Worm (Caenorhabditis elegans) whole organism, L1 larva: ENCODE results near the gene Y50E8A.2.

Experiments
- C34B4.2 ChIP-seq: sonication (generic microtip); optimal IDR thresholded peaks from 2 replicates; lab custom pipeline; 2017; ENCODE audit warnings: mild to moderate bottlenecking, missing genetic modification characterization, missing compliant biosample characterization
- F16B12.6 ChIP-seq: fragments of 150-350 bp; optimal IDR thresholded peaks from 2 replicates; lab custom pipeline; 2014; ENCODE audit warnings: missing biosample characterization, missing genetic modification characterization
- Y116A8C.19 ChIP-seq: sonication (generic microtip); optimal IDR thresholded peaks from 2 replicates; lab custom pipeline; 2016; ENCODE audit warnings: missing compliant biosample characterization, missing genetic modification characterization, borderline replicate concordance
- aha-1 ChIP-seq: fragments of 150-350 bp; optimal IDR thresholded peaks from 2 replicates; lab custom pipeline; 2014; ENCODE audit warnings: missing biosample characterization, missing genetic modification characterization
- alr-1 ChIP-seq: fragments of 200-800 bp; sonication (Bioruptor generic); optimal IDR thresholded peaks from 2 replicates; lab custom pipeline; 2018; ENCODE audit warnings: borderline replicate concordance, mild to moderate bottlenecking, missing genetic modification characterization, missing compliant biosample characterization
- ama-1 ChIP-seq: fragments of 150-350 bp; optimal IDR thresholded peaks from 2 replicates; lab custom pipeline; 2014
- blmp-1 ChIP-seq: fragments of 150-350 bp; optimal IDR thresholded peaks from 2 replicates; lab custom pipeline; 2014; ENCODE audit warnings: missing biosample characterization, missing genetic modification characterization
- ceh-63 ChIP-seq: fragments of 200-800 bp; sonication (Bioruptor generic); optimal IDR thresholded peaks from 2 replicates; lab custom pipeline; 2018; ENCODE audit warnings: mild to moderate bottlenecking, missing genetic modification characterization, missing compliant biosample characterization
- ceh-82 ChIP-seq, 3 experiments: fragments of 150-350 bp in 1 of 3; sonication (generic microtip) in 2 of 3; optimal IDR thresholded peaks; 2 replicates each; lab custom pipeline; 2014 to 2017; ENCODE audit warnings: missing biosample characterization in 3 of 3, missing genetic modification characterization in 3 of 3
- ceh-90 ChIP-seq: sonication (generic microtip); optimal IDR thresholded peaks from 2 replicates; lab custom pipeline; 2016; ENCODE audit warnings: missing genetic modification characterization, missing compliant biosample characterization
- ces-1 ChIP-seq: fragments of 150-350 bp; optimal IDR thresholded peaks from 2 replicates; lab custom pipeline; 2014; ENCODE audit warnings: missing biosample characterization, missing genetic modification reagents, missing genetic modification characterization
- dpl-1 ChIP-seq, 3 experiments: fragments of 150-350 bp in 2 of 3; sonication (generic microtip) in 1 of 3; optimal IDR thresholded peaks; 2 replicates each; lab custom pipeline; 2014 to 2017; ENCODE audit warnings: missing biosample characterization in 3 of 3, missing genetic modification characterization in 3 of 3, missing genetic modification reagents in 3 of 3
- efl-1 ChIP-seq, 4 experiments: fragments of 150-350 bp; optimal IDR thresholded peaks in 3 of 4; peaks in 1 of 4; 1 replicate in 1 of 4; 2 replicates in 3 of 4; lab custom pipeline; 2014; ENCODE audit warnings: missing biosample characterization in 2 of 4, missing genetic modification characterization in 2 of 4, missing genetic modification reagents in 2 of 4
- efl-3 ChIP-seq: fragments of 200-800 bp; sonication (Bioruptor generic); optimal IDR thresholded peaks from 2 replicates; lab custom pipeline; 2018; ENCODE audit warnings: mild to moderate bottlenecking, missing genetic modification characterization, missing compliant biosample characterization
- egl-27 ChIP-seq, 2 experiments: fragments of 150-350 bp in 1 of 2; sonication (generic microtip); optimal IDR thresholded peaks; 3 replicates each; lab custom pipeline; 2017 to 2018; ENCODE audit warnings: missing biosample characterization in 2 of 2, missing genetic modification characterization in 2 of 2, missing genetic modification reagents in 2 of 2
- elt-2 ChIP-seq: sonication (generic microtip); optimal IDR thresholded peaks from 2 replicates; lab custom pipeline; 2016; ENCODE audit warnings: missing genetic modification characterization, mild to moderate bottlenecking, inconsistent platforms, missing compliant biosample characterization, missing genetic modification reagents
- elt-3 ChIP-seq, 6 experiments: fragments of 150-350 bp in 1 of 6; sonication (generic microtip); optimal IDR thresholded peaks; 2 replicates each; lab custom pipeline; 2017 to 2018; ENCODE audit warnings: missing biosample characterization in 6 of 6, missing genetic modification characterization in 6 of 6, inconsistent platforms in 1 of 6
- fkh-4 ChIP-seq: sonication (generic microtip); optimal IDR thresholded peaks from 2 replicates; lab custom pipeline; 2016; ENCODE audit warnings: missing compliant biosample characterization, missing genetic modification characterization, borderline replicate concordance
- fkh-8 ChIP-seq: sonication (generic microtip); optimal IDR thresholded peaks from 2 replicates; lab custom pipeline; 2016; ENCODE audit warnings: mild to moderate bottlenecking, missing genetic modification characterization, missing compliant biosample characterization
- fos-1 ChIP-seq: fragments of 150-350 bp; optimal IDR thresholded peaks from 2 replicates; lab custom pipeline; 2014; ENCODE audit warnings: missing biosample characterization, missing genetic modification characterization
- grh-1 ChIP-seq: fragments of 200-800 bp; sonication (Bioruptor generic); IDR thresholded peaks from 2 replicates; pipeline ENCODE4 v1.3.6; 2022; ENCODE audit warnings: missing genetic modification reagents, missing genetic modification characterization, missing compliant biosample characterization
- hlh-17 ChIP-seq: fragments of 200-800 bp; sonication (Bioruptor generic); optimal IDR thresholded peaks from 2 replicates; lab custom pipeline; 2018; ENCODE audit warnings: missing genetic modification characterization, mild to moderate bottlenecking, missing compliant biosample characterization, moderate library complexity, borderline replicate concordance
- hpl-2 ChIP-seq: fragments of 150-350 bp; optimal IDR thresholded peaks from 2 replicates; lab custom pipeline; 2014; ENCODE audit warnings: missing biosample characterization, missing genetic modification reagents, missing genetic modification characterization
- irx-1 ChIP-seq: sonication (generic microtip); optimal IDR thresholded peaks from 2 replicates; lab custom pipeline; 2016; ENCODE audit warnings: missing genetic modification characterization, missing compliant biosample characterization
- isw-1 ChIP-seq: fragments of 200-800 bp; sonication (Bioruptor generic); IDR thresholded peaks from 2 replicates; pipeline ENCODE4 v1.3.6; 2022; ENCODE audit warnings: missing genetic modification characterization, missing compliant biosample characterization
- jun-1 ChIP-seq: fragments of 150-350 bp; optimal IDR thresholded peaks from 2 replicates; lab custom pipeline; 2014; ENCODE audit warnings: missing biosample characterization, missing genetic modification reagents, missing genetic modification characterization
- lin-14 ChIP-seq: fragments of 200-800 bp; sonication (Bioruptor generic); optimal IDR thresholded peaks from 2 replicates; lab custom pipeline; 2018; ENCODE audit warnings: mild to moderate bottlenecking, missing genetic modification characterization, moderate library complexity, missing compliant biosample characterization
- lir-3 ChIP-seq: sonication (generic microtip); optimal IDR thresholded peaks from 2 replicates; lab custom pipeline; 2016; ENCODE audit warnings: mild to moderate bottlenecking, missing genetic modification characterization, moderate library complexity, missing compliant biosample characterization; ENCODE audit not compliant: poor library complexity
- mdl-1 ChIP-seq, 2 experiments: fragments of 150-350 bp; optimal IDR thresholded peaks; 2 replicates each; lab custom pipeline; 2014 to 2017; ENCODE audit warnings: missing biosample characterization in 2 of 2, missing genetic modification characterization in 2 of 2, inconsistent platforms in 1 of 2
- mep-1 ChIP-seq: fragments of 150-350 bp; optimal IDR thresholded peaks from 2 replicates; lab custom pipeline; 2014; ENCODE audit warnings: missing biosample characterization, missing genetic modification characterization
- nhr-12 ChIP-seq: sonication (generic microtip); optimal IDR thresholded peaks from 2 replicates; lab custom pipeline; 2017; ENCODE audit warnings: missing biosample characterization, missing genetic modification characterization
- nhr-20 ChIP-seq: sonication (generic microtip); optimal IDR thresholded peaks from 2 replicates; lab custom pipeline; 2016; ENCODE audit warnings: mild to moderate bottlenecking, missing genetic modification characterization, missing compliant biosample characterization
- nhr-237 ChIP-seq: fragments of 150-350 bp; optimal IDR thresholded peaks from 2 replicates; lab custom pipeline; 2014; ENCODE audit warnings: missing biosample characterization, missing genetic modification characterization
- nhr-28 ChIP-seq: fragments of 150-350 bp; optimal IDR thresholded peaks from 2 replicates; lab custom pipeline; 2014; ENCODE audit warnings: missing biosample characterization, missing genetic modification characterization
- nhr-47 ChIP-seq: sonication (generic microtip); optimal IDR thresholded peaks from 2 replicates; lab custom pipeline; 2016; ENCODE audit warnings: mild to moderate bottlenecking, missing genetic modification characterization, moderate library complexity, missing compliant biosample characterization
- nhr-71 ChIP-seq: sonication (generic microtip); optimal IDR thresholded peaks from 2 replicates; lab custom pipeline; 2016; ENCODE audit warnings: mild to moderate bottlenecking, missing genetic modification characterization, moderate library complexity, missing compliant biosample characterization
- nhr-76 ChIP-seq: sonication (generic microtip); optimal IDR thresholded peaks from 2 replicates; lab custom pipeline; 2017; ENCODE audit warnings: missing biosample characterization, missing genetic modification characterization
- nhr-77 ChIP-seq: fragments of 150-350 bp; optimal IDR thresholded peaks from 2 replicates; lab custom pipeline; 2014; ENCODE audit warnings: missing biosample characterization, missing genetic modification characterization
- nhr-90 ChIP-seq: sonication (generic microtip); optimal IDR thresholded peaks from 2 replicates; lab custom pipeline; 2016; ENCODE audit warnings: mild to moderate bottlenecking, missing genetic modification characterization, missing compliant biosample characterization; ENCODE audit not compliant: poor library complexity
- pag-3 ChIP-seq: sonication (generic microtip); optimal IDR thresholded peaks from 2 replicates; lab custom pipeline; 2017; ENCODE audit warnings: missing genetic modification characterization, mild to moderate bottlenecking, missing compliant biosample characterization, antibody characterized with exemption, borderline replicate concordance; ENCODE audit not compliant: insufficient read depth
- pqm-1 ChIP-seq: sonication (generic microtip); optimal IDR thresholded peaks from 3 replicates; lab custom pipeline; 2017; ENCODE audit warnings: missing biosample characterization, missing genetic modification characterization
- sox-4 ChIP-seq: sonication (generic microtip); optimal IDR thresholded peaks from 2 replicates; lab custom pipeline; 2016; ENCODE audit warnings: missing genetic modification characterization, missing compliant biosample characterization
- sptf-1 ChIP-seq: fragments of 150-350 bp; optimal IDR thresholded peaks from 2 replicates; lab custom pipeline; 2014; ENCODE audit warnings: missing biosample characterization, missing genetic modification characterization
- sup-37 ChIP-seq: fragments of 200-800 bp; sonication (Bioruptor generic); optimal IDR thresholded peaks from 2 replicates; lab custom pipeline; 2018; ENCODE audit warnings: mild to moderate bottlenecking, missing genetic modification characterization, missing compliant biosample characterization
- unc-130 ChIP-seq: fragments of 150-350 bp; optimal IDR thresholded peaks from 2 replicates; lab custom pipeline; 2017; ENCODE audit warnings: missing biosample characterization, missing genetic modification characterization, inconsistent platforms
- unc-62 ChIP-seq: fragments of 150-350 bp; optimal IDR thresholded peaks from 2 replicates; lab custom pipeline; 2014; ENCODE audit warnings: missing biosample characterization, missing genetic modification reagents, missing genetic modification characterization
- unc-86 ChIP-seq: sonication (generic microtip); optimal IDR thresholded peaks from 2 replicates; lab custom pipeline; 2016; ENCODE audit warnings: missing genetic modification characterization, missing compliant biosample characterization
- zip-4 ChIP-seq: fragments of 200-800 bp; sonication (Bioruptor generic); optimal IDR thresholded peaks from 2 replicates; lab custom pipeline; 2018; ENCODE audit warnings: mild to moderate bottlenecking, missing genetic modification characterization, moderate library complexity, missing compliant biosample characterization
- ztf-11 ChIP-seq, 2 experiments: sonication (generic microtip); optimal IDR thresholded peaks; 2 replicates each; lab custom pipeline; 2016 to 2017; ENCODE audit warnings: missing genetic modification characterization in 2 of 2, missing biosample characterization in 1 of 2, missing compliant biosample characterization in 1 of 2
- ztf-4 ChIP-seq: fragments of 150-350 bp; optimal IDR thresholded peaks from 2 replicates; lab custom pipeline; 2014; ENCODE audit warnings: missing biosample characterization, missing genetic modification characterization

The Y50E8A.2 gene

DNA sequence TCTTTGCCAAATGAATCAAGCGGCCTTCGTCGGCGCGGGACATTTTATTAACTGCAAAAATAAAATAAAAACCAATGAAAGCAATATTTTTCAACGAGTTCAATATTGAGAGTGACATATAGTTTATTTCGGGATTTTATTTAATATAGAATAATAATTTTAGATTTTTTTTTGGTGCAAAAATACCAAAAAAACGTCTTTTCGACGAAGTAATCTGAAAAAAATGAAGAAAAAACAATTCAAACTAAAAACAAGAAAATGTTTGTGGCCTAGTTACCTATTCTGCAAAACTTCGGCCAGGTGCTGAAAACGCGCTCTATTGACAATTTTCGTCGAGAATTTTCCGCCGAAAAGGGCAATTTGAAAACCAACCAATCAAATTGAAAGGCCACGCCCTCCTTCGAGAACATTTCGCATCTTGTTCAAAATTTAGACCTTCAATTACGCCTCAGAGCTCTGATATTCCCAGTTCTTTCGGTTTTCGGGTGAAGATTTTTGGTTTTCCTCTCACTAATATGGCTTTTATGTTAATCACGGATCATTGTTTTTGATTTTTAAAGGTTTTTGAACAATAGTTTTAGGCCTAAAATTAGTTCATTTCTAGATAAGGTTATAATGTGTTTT is 43.1 kb downstream of the Y50E8A.2 start, which contains the start of gene C47E8.4 (continued):
- TF ChIP-seq nhr-76 (peak; percentile 83), ceh-82 (tag; optimal IDR thresholded peaks at IDR 0.05; lab: Kevin White, UChicago) (peak; percentile 97 to 98 (median 98)), fkh-8 (tag; lab: Kevin White, UChicago) (peak; percentile 100), fkh-4 (tag; lab: Kevin White, UChicago) (peak; percentile 99), ceh-90 (tag; lab: Kevin White, UChicago) (peak; percentile 96), efl-1 (optimal IDR thresholded peaks at IDR 0.05; lab: Kevin White, UChicago) (peak; percentile 95), efl-1 (GFP tag; optimal IDR thresholded peaks at IDR 0.05 in 1 of 2; lab: Kevin White, UChicago) (peak; percentile 86 to 99), ztf-11 (tag; optimal IDR thresholded peaks at IDR 0.05; lab: Kevin White, UChicago) (peak; percentile 53 to 100), grh-1 (peak; percentile 98), elt-3 (tag; optimal IDR thresholded peaks at IDR 0.05; lab: Kevin White, UChicago) (peak in 4 of 6 experiments; percentile 12 to 99 (median 89)), isw-1 (peak; percentile 100), ama-1 (lab: Kevin White, UChicago) (peak; percentile 88), nhr-71 (tag; lab: Kevin White, UChicago) (peak; percentile 100), elt-2 (tag; lab: Kevin White, UChicago) (peak; percentile 90), pqm-1 (tag; lab: Kevin White, UChicago) (peak; percentile 70), hlh-17 (GFP tag; lab: Kevin White, UChicago) (peak; percentile 85), hpl-2 (GFP tag; lab: Kevin White, UChicago) (peak; percentile 54), sox-4 (tag; lab: Kevin White, UChicago) (peak; percentile 99), zip-4 (peak; percentile 94), unc-86 (tag; lab: Kevin White, UChicago) (peak; percentile 99), ces-1 (GFP tag; lab: Kevin White, UChicago) (no peak), nhr-12 (peak; percentile 74), mep-1 (tag; lab: Kevin White, UChicago) (peak; percentile 98), unc-62 (GFP tag; lab: Kevin White, UChicago) (peak; percentile 75), sup-37 (GFP tag; lab: Kevin White, UChicago) (peak; percentile 93), egl-27 (tag; optimal IDR thresholded peaks at IDR 0.05; lab: Kevin White, UChicago) (peak; percentile 85 to 89), F16B12.6 (tag; lab: Kevin White, UChicago) (peak; percentile 26), blmp-1 (tag; lab: Kevin White, UChicago) (peak; percentile 80), unc-130 (tag; lab: Kevin White, UChicago) (peak; percentile 97), efl-3 (GFP tag; lab: Kevin White, UChicago) (peak; percentile 92), alr-1 (tag; lab: Kevin White, UChicago) (no peak), lin-14 (GFP tag; lab: Kevin White, UChicago) (peak; percentile 99), jun-1 (tag; lab: Kevin White, UChicago) (peak; percentile 98), nhr-28 (tag; lab: Kevin White, UChicago) (peak; percentile 72), nhr-20 (peak; percentile 99), nhr-237 (tag; lab: Kevin White, UChicago) (peak; percentile 96), aha-1 (tag; lab: Kevin White, UChicago) (peak; percentile 94), dpl-1 (GFP tag; optimal IDR thresholded peaks at IDR 0.05; lab: Kevin White, UChicago) (peak; percentile 90), ceh-63 (GFP tag; lab: Kevin White, UChicago) (peak; percentile 96), C34B4.2 (peak; percentile 89), lir-3 (tag; lab: Kevin White, UChicago) (peak; percentile 99), fos-1 (tag; lab: Kevin White, UChicago) (peak; percentile 95), irx-1 (tag; lab: Kevin White, UChicago) (peak; percentile 99), ztf-4 (tag; lab: Kevin White, UChicago) (peak; percentile 98), nhr-77 (tag; lab: Kevin White, UChicago) (peak; percentile 99), Y116A8C.19 (tag; lab: Kevin White, UChicago) (peak; percentile 97), mdl-1 (tag; optimal IDR thresholded peaks at IDR 0.05; lab: Kevin White, UChicago) (peak in 1 of 2 experiments; percentile 90), pag-3 (tag; lab: Kevin White, UChicago) (no peak), sptf-1 (no peak), nhr-90 (tag; lab: Kevin White, UChicago) (peak; percentile 99), nhr-47 (tag; lab: Kevin White, UChicago) (peak; percentile 99)
